Worm (Caenorhabditis elegans): ENCODE data around the gene str-255.

DNA sequence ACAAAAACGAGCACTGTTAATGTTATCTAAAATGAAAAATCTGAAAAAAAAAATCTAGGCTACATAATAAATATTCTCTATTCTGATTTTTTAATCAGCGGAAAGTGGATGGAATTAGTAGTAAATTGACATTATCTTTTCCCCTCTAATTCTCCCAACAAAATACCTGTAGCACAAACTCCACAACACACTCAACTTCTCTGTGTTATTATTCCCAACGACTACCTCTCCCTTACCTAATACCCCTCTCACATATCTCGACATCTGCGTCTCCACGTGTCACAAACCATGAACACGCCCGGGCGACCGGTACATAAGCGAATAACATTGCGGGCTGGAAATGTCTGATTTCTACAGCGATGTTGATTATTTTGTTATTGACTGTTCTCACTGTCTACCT lies 19.5 kb upstream of the str-255 start, which contains the start of gene cyp-33C2:
- TF ChIP-seq ceh-9 (tag; optimal IDR thresholded peaks at IDR 0.05): no peak
- TF ChIP-seq ztf-11 (tag; optimal IDR thresholded peaks at IDR 0.05): no peak
- no peak for TF ChIP-seq nhr-28 (tag; optimal IDR thresholded peaks at IDR 0.05)
- TF ChIP-seq pqm-1 (tag; optimal IDR thresholded peaks at IDR 0.05): no peak
- TF ChIP-seq unc-62 (GFP tag; optimal IDR thresholded peaks at IDR 0.05): no peak
- no peak for TF ChIP-seq egl-27 (tag; optimal IDR thresholded peaks at IDR 0.05)
- TF ChIP-seq mdl-1 (tag; optimal IDR thresholded peaks at IDR 0.05): no peak
- TF ChIP-seq aly-2 (tag; optimal IDR thresholded peaks at IDR 0.05): no peak
- TF ChIP-seq elt-3 (tag; optimal IDR thresholded peaks at IDR 0.05): no peak
- no peak for TF ChIP-seq ZK546.5 (tag; optimal IDR thresholded peaks at IDR 0.05)
- TF ChIP-seq nhr-25 (tag; optimal IDR thresholded peaks at IDR 0.05): no peak
- TF ChIP-seq nhr-76 (tag; optimal IDR thresholded peaks at IDR 0.05): no peak
- no peak for TF ChIP-seq fos-1 (tag; optimal IDR thresholded peaks at IDR 0.05)
- no peak for TF ChIP-seq snpc-4 (tag; optimal IDR thresholded peaks at IDR 0.05)
